Worm (Caenorhabditis elegans): ENCODE data around the gene C49A9.5.

Gene C49A9.5

DNA sequence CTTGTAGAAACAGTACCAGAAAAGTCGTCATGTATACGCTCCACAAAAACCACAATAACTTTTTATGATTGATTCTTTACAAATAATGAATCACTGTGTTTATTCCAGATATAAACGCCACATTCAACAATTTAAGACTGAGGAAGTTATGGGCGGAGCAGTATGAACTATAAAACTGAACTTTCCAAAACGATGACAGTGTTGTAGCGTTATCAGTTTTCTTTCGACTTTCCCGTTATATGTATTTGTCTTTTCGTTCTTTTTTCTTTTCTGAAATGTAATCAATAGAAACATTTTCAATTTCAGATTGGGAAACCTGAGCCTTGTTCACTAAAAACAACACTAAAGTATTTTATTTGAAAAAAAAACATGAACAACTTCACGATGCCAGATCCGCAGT, 3.6 kb downstream of the C49A9.5 start, which contains the start of gene C49A9.9:
C49A9.9 (plus strand) TSS at position 307 of the 400 bp plus-strand sequence.
- TF ChIP-seq unc-86 (tag; optimal IDR thresholded peaks at IDR 0.05) (no peak), elt-2 (tag; optimal IDR thresholded peaks at IDR 0.05) (no peak), ztf-16 (tag; optimal IDR thresholded peaks at IDR 0.05) (no peak), ceh-34 (tag; optimal IDR thresholded peaks at IDR 0.05) (no peak), tbx-7 (tag; optimal IDR thresholded peaks at IDR 0.05) (no peak)

ce11 chrIV:6217503-6217902, 4.0 kb downstream of the C49A9.5 start:
- TF ChIP-seq madf-2 (tag; optimal IDR thresholded peaks at IDR 0.05) (no peak), pha-2 (tag; optimal IDR thresholded peaks at IDR 0.05) (no peak), lim-6 (tag; optimal IDR thresholded peaks at IDR 0.05) (no peak)

ce11 chrIV:6219429-6219828, 6.0 kb downstream of the C49A9.5 start, which contains the start of gene C49A9.4:
Gene C49A9.4, plus strand, starts transcription at chrIV:6219693.
- TF ChIP-seq ceh-31 (tag; optimal IDR thresholded peaks at IDR 0.05) (no peak), lin-11 (tag; optimal IDR thresholded peaks at IDR 0.05) (no peak), sox-4 (tag; optimal IDR thresholded peaks at IDR 0.05) (no peak), ahr-1 (tag; optimal IDR thresholded peaks at IDR 0.05) (no peak)

DNA sequence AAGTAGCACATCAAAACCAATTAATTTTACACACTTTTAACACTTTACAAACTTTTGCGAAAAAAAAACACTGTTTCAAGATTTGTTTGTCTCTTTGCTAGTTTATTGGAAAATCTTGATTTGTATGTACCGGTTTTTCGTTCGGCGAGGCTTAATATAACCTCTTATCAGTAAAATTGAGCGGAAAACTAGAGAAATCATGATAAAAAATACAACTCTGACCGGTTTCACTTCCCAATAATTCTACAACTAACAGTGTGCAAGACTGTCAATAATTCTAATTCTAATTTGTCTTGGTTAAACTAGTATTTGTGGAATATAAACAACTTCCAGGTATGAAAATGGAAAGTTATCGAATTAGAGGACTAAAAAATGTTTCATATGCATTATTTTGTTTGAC, 8.4 kb downstream of the C49A9.5 start, which contains the start of gene C49A9.3:
C49A9.3 (plus strand) TSS at position 212 of the 400 bp plus-strand sequence.
- no peak for TF ChIP-seq pat-9 (tag; optimal IDR thresholded peaks at IDR 0.05)
- no peak for TF ChIP-seq fax-1 (tag; optimal IDR thresholded peaks at IDR 0.05)

DNA sequence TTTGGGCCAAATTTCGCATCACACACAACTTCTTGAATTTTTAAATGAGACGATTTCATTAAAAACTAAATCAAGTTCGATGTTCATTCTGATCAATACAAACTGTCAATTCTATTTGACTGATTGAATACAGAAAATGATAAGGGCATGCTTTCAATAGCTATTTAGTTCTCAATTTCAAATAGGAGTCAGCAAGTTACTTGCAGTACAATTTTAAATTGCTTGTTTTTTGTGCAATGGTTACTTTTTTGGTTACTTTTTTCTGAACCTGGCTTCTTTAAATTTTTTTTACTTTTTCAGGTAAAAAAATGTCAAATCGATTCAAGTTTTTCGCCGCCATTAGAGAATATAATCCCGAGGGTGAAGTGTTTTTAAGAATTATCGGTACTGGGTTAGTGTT, 11.7 kb downstream of the C49A9.5 start, which contains the start of gene C49A9.2:
C49A9.2 (plus strand) TSS at position 301 of the 400 bp plus-strand sequence.
- TF ChIP-seq sox-4 (tag; optimal IDR thresholded peaks at IDR 0.05) (no peak), T23F11.4 (GFP tag; optimal IDR thresholded peaks at IDR 0.05) (no peak), lim-6 (tag; optimal IDR thresholded peaks at IDR 0.05) (no peak), ets-4 (tag; optimal IDR thresholded peaks at IDR 0.05) (no peak), hlh-6 (tag; optimal IDR thresholded peaks at IDR 0.05) (no peak), pat-9 (tag; optimal IDR thresholded peaks at IDR 0.05) (no peak), ceh-24 (tag; optimal IDR thresholded peaks at IDR 0.05) (no peak)

- no peak for TF ChIP-seq hlh-30 (tag; optimal IDR thresholded peaks at IDR 0.05; ENCODE audit: insufficient read depth)
- no peak for TF ChIP-seq pha-2 (tag; optimal IDR thresholded peaks at IDR 0.05)
- TF ChIP-seq unc-86 (tag; optimal IDR thresholded peaks at IDR 0.05): no peak
- TF ChIP-seq pat-9 (tag; optimal IDR thresholded peaks at IDR 0.05): no peak
- TF ChIP-seq nfya-1 (tag; optimal IDR thresholded peaks at IDR 0.05): no peak
- TF ChIP-seq ets-4 (tag; optimal IDR thresholded peaks at IDR 0.05): no peak
- TF ChIP-seq K02D7.2 (tag; optimal IDR thresholded peaks at IDR 0.05): no peak
- TF ChIP-seq ahr-1 (tag; optimal IDR thresholded peaks at IDR 0.05): no peak
- TF ChIP-seq npax-4 (tag; optimal IDR thresholded peaks at IDR 0.05): no peak
- no peak for TF ChIP-seq dve-1 (tag; optimal IDR thresholded peaks at IDR 0.05)
- no peak for TF ChIP-seq ceh-6 (GFP tag; optimal IDR thresholded peaks at IDR 0.05)
- no peak for TF ChIP-seq sox-4 (tag; optimal IDR thresholded peaks at IDR 0.05)
- TF ChIP-seq rnt-1 (tag; optimal IDR thresholded peaks at IDR 0.05): no peak
- TF ChIP-seq hlh-8 (tag; optimal IDR thresholded peaks at IDR 0.05): no peak
- no peak for TF ChIP-seq lin-11 (tag; optimal IDR thresholded peaks at IDR 0.05)
- TF ChIP-seq hlh-6 (tag; optimal IDR thresholded peaks at IDR 0.05): no peak
- TF ChIP-seq ceh-2 (tag; optimal IDR thresholded peaks at IDR 0.05): no peak
Measured at ce11 chrIV:6227974-6228373, 14.5 kb downstream of the C49A9.5 start, which contains the start of gene C49A9.1. Gene C49A9.1, plus strand, starts transcription at chrIV:6228190.

- no peak for TF ChIP-seq hlh-15 (tag; optimal IDR thresholded peaks at IDR 0.05)
- TF ChIP-seq F13H6.1 (tag; optimal IDR thresholded peaks at IDR 0.05): no peak
- no peak for TF ChIP-seq eyg-1 (tag; optimal IDR thresholded peaks at IDR 0.05)
- TF ChIP-seq nfya-1 (tag; optimal IDR thresholded peaks at IDR 0.05): no peak
- no peak for TF ChIP-seq pqm-1 (tag; optimal IDR thresholded peaks at IDR 0.05)
- TF ChIP-seq nhr-11 (tag; optimal IDR thresholded peaks at IDR 0.05): no peak
- TF ChIP-seq sox-2 (GFP tag; IDR thresholded peaks at IDR 0.05): no peak
- no peak for TF ChIP-seq ztf-16 (tag; optimal IDR thresholded peaks at IDR 0.05)
- no peak for TF ChIP-seq fax-1 (tag; optimal IDR thresholded peaks at IDR 0.05)
- no peak for TF ChIP-seq ceh-9 (tag; optimal IDR thresholded peaks at IDR 0.05)
- no peak for TF ChIP-seq C08G9.2 (tag; optimal IDR thresholded peaks at IDR 0.05)
- TF ChIP-seq ceh-22 (tag; optimal IDR thresholded peaks at IDR 0.05): no peak
- TF ChIP-seq hlh-8 (tag; optimal IDR thresholded peaks at IDR 0.05): no peak
Measured at ce11 chrIV:6230560-6231073, 17.1 kb downstream of the C49A9.5 start, which contains the start of gene F58F9.4. Gene F58F9.4, plus strand, starts transcription at chrIV:6231023.
